Fruit fly (Drosophila melanogaster) whole organism, embryonic: ENCODE results near the gene CG10064.

Source experiments
- Antp ChIP-seq: fragments of 200-800 bp; sonication (Bioruptor generic); optimal IDR thresholded peaks from 3 replicates; lab custom pipeline; 2016; ENCODE audit warnings: missing biosample characterization, missing genetic modification characterization
- Atf6 ChIP-seq: fragments of 200-800 bp; sonication (Bioruptor generic); IDR thresholded peaks from 2 replicates; pipeline ENCODE4 v1.3.6; 2022; ENCODE audit warnings: missing biosample characterization, missing genetic modification characterization
- Bgb ChIP-seq: fragments of 200-800 bp; sonication (Bioruptor generic); IDR thresholded peaks from 2 replicates; pipeline ENCODE4 v1.3.6; 2022; ENCODE audit warnings: missing biosample characterization, missing genetic modification characterization; ENCODE audit not compliant: partially characterized antibody
- CG10147 ChIP-seq: fragments of 200-800 bp; sonication (Bioruptor generic); optimal IDR thresholded peaks from 2 replicates; lab custom pipeline; 2019; ENCODE audit warnings: missing biosample characterization, mild to moderate bottlenecking, missing genetic modification characterization, moderate library complexity
- CG10431 ChIP-seq: fragments of 200-800 bp; sonication (Bioruptor generic); optimal IDR thresholded peaks from 3 replicates; lab custom pipeline; 2018; ENCODE audit warnings: missing biosample characterization, mild to moderate bottlenecking, missing genetic modification characterization
- CG10654 ChIP-seq: fragments of 200-800 bp; sonication (Bioruptor generic); optimal IDR thresholded peaks from 2 replicates; lab custom pipeline; 2016; ENCODE audit warnings: missing biosample characterization, missing genetic modification characterization
- CG10979 ChIP-seq: fragments of 200-800 bp; sonication (Bioruptor generic); optimal IDR thresholded peaks from 2 replicates; lab custom pipeline; 2018; ENCODE audit warnings: missing biosample characterization, mild to moderate bottlenecking, missing genetic modification characterization, moderate library complexity
- CG11695 ChIP-seq: fragments of 200-800 bp; sonication (Bioruptor generic); IDR thresholded peaks from 3 replicates; pipeline ENCODE4 v1.3.6; 2022; ENCODE audit warnings: missing biosample characterization, missing genetic modification characterization
- CG12071 ChIP-seq: fragments of 200-800 bp; sonication (Bioruptor generic); optimal IDR thresholded peaks from 3 replicates; lab custom pipeline; 2018; ENCODE audit warnings: missing biosample characterization, mild to moderate bottlenecking, missing genetic modification characterization
- CG12391 ChIP-seq: fragments of 200-800 bp; sonication (Bioruptor generic); optimal IDR thresholded peaks from 3 replicates; lab custom pipeline; 2018; ENCODE audit warnings: missing biosample characterization, mild to moderate bottlenecking, missing genetic modification characterization, moderate library complexity
- CG15073 ChIP-seq: fragments of 200-800 bp; sonication (Bioruptor generic); optimal IDR thresholded peaks from 2 replicates; lab custom pipeline; 2016; ENCODE audit warnings: missing biosample characterization, missing genetic modification characterization
- CG15696 ChIP-seq: fragments of 200-800 bp; sonication (Bioruptor generic); optimal IDR thresholded peaks from 2 replicates; lab custom pipeline; 2019; ENCODE audit warnings: missing biosample characterization, mild to moderate bottlenecking, missing genetic modification characterization, moderate library complexity
- CG16813 ChIP-seq: fragments of 200-800 bp; sonication (Bioruptor generic); IDR thresholded peaks from 3 replicates; pipeline ENCODE4 v1.3.6; 2022; ENCODE audit warnings: missing biosample characterization, missing genetic modification characterization; ENCODE audit not compliant: partially characterized antibody
- CG17802 ChIP-seq: fragments of 200-800 bp; sonication (Bioruptor generic); optimal IDR thresholded peaks from 2 replicates; lab custom pipeline; 2018; ENCODE audit warnings: missing biosample characterization, mild to moderate bottlenecking, missing genetic modification characterization, moderate library complexity
- CG2199 ChIP-seq: fragments of 200-800 bp; sonication (Bioruptor generic); IDR thresholded peaks from 3 replicates; pipeline ENCODE4 v1.3.6; 2022; ENCODE audit warnings: missing biosample characterization, missing genetic modification characterization
- CG2202 ChIP-seq: fragments of 200-800 bp; sonication (Bioruptor generic); optimal IDR thresholded peaks from 2 replicates; lab custom pipeline; 2018; ENCODE audit warnings: missing biosample characterization, mild to moderate bottlenecking, missing genetic modification characterization
- CG2712 ChIP-seq: fragments of 200-800 bp; optimal IDR thresholded peaks from 3 replicates; lab custom pipeline; 2019; ENCODE audit warnings: missing biosample characterization, mild to moderate bottlenecking, missing genetic modification characterization, moderate library complexity
- CG6854 ChIP-seq: fragments of 200-800 bp; sonication (Bioruptor generic); optimal IDR thresholded peaks from 3 replicates; lab custom pipeline; 2017; ENCODE audit warnings: missing biosample characterization, mild to moderate bottlenecking, missing genetic modification characterization
- CG7928 ChIP-seq: fragments of 200-800 bp; sonication (Bioruptor generic); optimal IDR thresholded peaks from 2 replicates; lab custom pipeline; 2017; ENCODE audit warnings: missing biosample characterization, mild to moderate bottlenecking, missing genetic modification characterization
- CG8388 ChIP-seq: fragments of 200-800 bp; sonication (Bioruptor generic); optimal IDR thresholded peaks from 2 replicates; lab custom pipeline; 2019; ENCODE audit warnings: missing biosample characterization, mild to moderate bottlenecking, missing genetic modification characterization, moderate library complexity
- CTCF ChIP-seq: fragments of 200-800 bp; sonication (Bioruptor generic); optimal IDR thresholded peaks from 2 replicates; lab custom pipeline; 2017; ENCODE audit warnings: missing biosample characterization, mild to moderate bottlenecking, missing genetic modification characterization, moderate library complexity
- Dip2 ChIP-seq: fragments of 200-800 bp; sonication (Bioruptor generic); IDR thresholded peaks from 2 replicates; pipeline ENCODE4 v1.3.6; 2022; ENCODE audit warnings: missing biosample characterization, missing genetic modification characterization
- Eip74EF ChIP-seq, 2 experiments: fragments of 200-800 bp in 1 of 2; fragments of >200 bp in 1 of 2; sonication (Bioruptor generic) in 1 of 2; optimal IDR thresholded peaks; 2 replicates each; lab custom pipeline; 2017 to 2019; ENCODE audit warnings: missing biosample characterization in 2 of 2, missing genetic modification characterization in 2 of 2, mild to moderate bottlenecking in 1 of 2, moderate library complexity in 1 of 2
- HLH4C ChIP-seq: fragments of 200-800 bp; sonication (Bioruptor generic); IDR thresholded peaks from 3 replicates; pipeline ENCODE4 v1.3.6; 2022; ENCODE audit warnings: missing biosample characterization, missing genetic modification characterization; ENCODE audit not compliant: partially characterized antibody
- Hr78 ChIP-seq, 2 experiments: fragments of 200-800 bp in 1 of 2; fragments of >200 bp in 1 of 2; sonication (Bioruptor generic) in 1 of 2; optimal IDR thresholded peaks; 2 replicates each; lab custom pipeline; 2017 to 2019; ENCODE audit warnings: missing biosample characterization in 2 of 2, missing genetic modification characterization in 2 of 2, mild to moderate bottlenecking in 1 of 2, moderate library complexity in 1 of 2
- Mrtf ChIP-seq: fragments of 200-800 bp; sonication (Bioruptor generic); IDR thresholded peaks from 3 replicates; pipeline ENCODE4 v1.3.6; 2022; ENCODE audit warnings: missing biosample characterization, missing genetic modification characterization
- Myb ChIP-seq: fragments of 200-800 bp; sonication (Bioruptor generic); optimal IDR thresholded peaks from 2 replicates; lab custom pipeline; 2016; ENCODE audit warnings: missing biosample characterization, missing genetic modification characterization
- Neu2 ChIP-seq: fragments of 200-800 bp; sonication (Bioruptor generic); optimal IDR thresholded peaks from 3 replicates; lab custom pipeline; 2016; ENCODE audit warnings: missing biosample characterization, missing genetic modification characterization, borderline replicate concordance
- Opbp ChIP-seq: fragments of 200-800 bp; sonication (Bioruptor generic); IDR thresholded peaks from 3 replicates; pipeline ENCODE4 v1.3.6; 2022; ENCODE audit warnings: missing biosample characterization, missing genetic modification characterization; ENCODE audit not compliant: partially characterized antibody
- Sox102F ChIP-seq: fragments of 200-800 bp; sonication (Bioruptor generic); optimal IDR thresholded peaks from 2 replicates; lab custom pipeline; 2018; ENCODE audit warnings: missing biosample characterization, mild to moderate bottlenecking, missing genetic modification characterization, moderate library complexity
- Usf ChIP-seq: fragments of 200-800 bp; sonication (Bioruptor generic); optimal IDR thresholded peaks from 2 replicates; lab custom pipeline; 2017; ENCODE audit warnings: missing genotype, missing biosample characterization, missing genetic modification characterization
- ab ChIP-seq: fragments of 200-800 bp; sonication (Bioruptor generic); optimal IDR thresholded peaks from 2 replicates; lab custom pipeline; 2016; ENCODE audit warnings: missing biosample characterization, missing genetic modification characterization
- chinmo ChIP-seq: fragments of 200-800 bp; sonication (Bioruptor generic); IDR thresholded peaks from 4 replicates; pipeline ENCODE4 v1.3.6; 2022; ENCODE audit warnings: missing biosample characterization, missing genetic modification characterization; ENCODE audit not compliant: partially characterized antibody
- crol ChIP-seq: fragments of 200-800 bp; sonication (Bioruptor generic); IDR thresholded peaks from 2 replicates; pipeline ENCODE4 v1.3.6; 2022; ENCODE audit warnings: missing biosample characterization, missing genetic modification characterization
- danr ChIP-seq: fragments of 200-800 bp; sonication (Bioruptor generic); IDR thresholded peaks from 2 replicates; pipeline ENCODE4 v1.3.6; 2022; ENCODE audit warnings: missing biosample characterization, missing genetic modification characterization
- dmrt11E ChIP-seq: fragments of 200-800 bp; sonication (Bioruptor generic); optimal IDR thresholded peaks from 3 replicates; lab custom pipeline; 2018; ENCODE audit warnings: missing biosample characterization, mild to moderate bottlenecking, missing genetic modification characterization, moderate library complexity
- fru ChIP-seq: fragments of >200 bp; optimal IDR thresholded peaks from 2 replicates; lab custom pipeline; 2017
- fu2 ChIP-seq: fragments of 200-800 bp; sonication (Bioruptor generic); optimal IDR thresholded peaks from 2 replicates; lab custom pipeline; 2016; ENCODE audit warnings: missing biosample characterization, missing genetic modification characterization
- grn ChIP-seq: fragments of 200-800 bp; sonication (Bioruptor generic); optimal IDR thresholded peaks from 3 replicates; lab custom pipeline; 2017; ENCODE audit warnings: missing biosample characterization, missing genetic modification characterization
- hb ChIP-seq: fragments of 200-800 bp; sonication (Bioruptor generic); IDR thresholded peaks from 3 replicates; pipeline ENCODE4 v1.3.6; 2022; ENCODE audit warnings: missing biosample characterization, missing genetic modification characterization; ENCODE audit not compliant: partially characterized antibody
- inv ChIP-seq: fragments of 200-800 bp; sonication (Bioruptor generic); IDR thresholded peaks from 2 replicates; pipeline ENCODE4 v1.3.6; 2022; ENCODE audit warnings: missing biosample characterization, missing genetic modification characterization; ENCODE audit not compliant: partially characterized antibody
- lov ChIP-seq, 2 experiments: fragments of 200-800 bp in 1 of 2; fragments of >200 bp in 1 of 2; sonication (Bioruptor generic) in 1 of 2; IDR thresholded peaks in 1 of 2; optimal IDR thresholded peaks in 1 of 2; 2 replicates in 1 of 2; 3 replicates in 1 of 2; pipeline versions ENCODE4 v1.3.6 to Lab custom; 2017 to 2022; ENCODE audit warnings: missing biosample characterization in 1 of 2, missing genetic modification characterization in 1 of 2
- prd ChIP-seq, 3 experiments: fragments of >200 bp in 2 of 3; fragments of 200-800 bp in 1 of 3; sonication (Bioruptor generic) in 1 of 3; optimal IDR thresholded peaks in 2 of 3; IDR thresholded peaks in 1 of 3; 2 replicates in 2 of 3; 3 replicates in 1 of 3; pipeline versions ENCODE4 v1.3.6 to Lab custom; 2017 to 2022; ENCODE audit warnings: missing biosample characterization in 1 of 3, missing genetic modification characterization in 1 of 3
- tin ChIP-seq: fragments of 200-800 bp; sonication (Bioruptor generic); optimal IDR thresholded peaks from 3 replicates; lab custom pipeline; 2016; ENCODE audit warnings: missing biosample characterization, missing genetic modification characterization
- ttk ChIP-seq: fragments of 200-800 bp; sonication (Bioruptor generic); IDR thresholded peaks from 2 replicates; pipeline ENCODE4 v2.1.2; 2022; ENCODE audit warnings: missing biosample characterization, missing genetic modification characterization
- tx ChIP-seq: fragments of 200-800 bp; sonication (Bioruptor generic); optimal IDR thresholded peaks from 2 replicates; lab custom pipeline; 2016; ENCODE audit warnings: missing biosample characterization, missing genetic modification characterization
- vvl ChIP-seq: fragments of 200-800 bp; sonication (Bioruptor generic); IDR thresholded peaks from 2 replicates; pipeline ENCODE4 v1.3.6; 2022; ENCODE audit warnings: missing biosample characterization, missing genetic modification characterization
- z ChIP-seq: fragments of 200-800 bp; sonication (Bioruptor generic); IDR thresholded peaks from 3 replicates; pipeline ENCODE4 v1.3.6; 2022; ENCODE audit warnings: missing biosample characterization, missing genetic modification characterization

The CG10064 gene

dm6 chr3L:6925843-6926242 is 41.9 kb downstream of the CG10064 start (continued):
- no peak for TF ChIP-seq HLH4C (GFP tag; lab: Robert Waterston, UW)
- TF ChIP-seq CG8388 (GFP tag; lab: Kevin White, UChicago): no peak
- TF ChIP-seq CG10979 (tag; lab: Kevin White, UChicago): no peak
- no peak for TF ChIP-seq ab (GFP tag; lab: Kevin White, UChicago)
- TF ChIP-seq Usf (GFP tag; lab: Kevin White, UChicago): no peak
- TF ChIP-seq danr (GFP tag; lab: Robert Waterston, UW): no peak
- TF ChIP-seq CTCF (GFP tag; lab: Kevin White, UChicago): peak; percentile 48
- TF ChIP-seq CG2199 (GFP tag; lab: Robert Waterston, UW): peak; percentile 70; the same call in 1 of the 3 replicates
- no peak for TF ChIP-seq dmrt11E (tag; lab: Kevin White, UChicago)
- no peak for TF ChIP-seq prd (optimal IDR thresholded peaks at IDR 0.05; lab: Kevin White, UChicago)
- TF ChIP-seq prd (GFP tag; IDR thresholded peaks at IDR 0.05; lab: Robert Waterston, UW): 0 out of 3 replicates have a peak, but pooled peaks have one; percentile 7
- no peak for TF ChIP-seq tin
- TF ChIP-seq hb (GFP tag; lab: Robert Waterston, UW): no peak
- TF ChIP-seq Opbp (GFP tag; lab: Robert Waterston, UW): 0 out of 3 replicates have a peak, but pooled peaks have one; percentile 40
- TF ChIP-seq CG10431 (GFP tag; lab: Kevin White, UChicago): peak; percentile 26

DNA sequence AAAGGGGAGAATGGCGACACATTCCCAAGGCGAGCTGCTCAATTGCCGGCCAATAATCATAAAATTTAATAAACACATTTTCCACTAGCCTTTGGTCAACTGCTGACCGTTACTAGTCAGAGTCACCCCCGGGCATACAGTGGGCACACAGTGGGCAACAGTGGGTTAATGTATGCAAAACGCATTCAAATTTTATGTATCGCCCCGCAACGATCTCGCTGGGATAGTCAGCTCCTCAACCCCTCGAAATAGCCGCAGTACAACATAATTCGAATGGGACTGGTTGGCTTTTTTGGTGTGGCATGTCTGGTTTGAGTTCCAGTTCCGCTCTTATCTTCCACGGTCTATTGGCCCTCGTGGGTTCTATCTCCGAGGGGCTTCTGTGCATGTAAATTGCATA is 48.5 kb downstream of the CG10064 start:
- TF ChIP-seq ttk (GFP tag; lab: Robert Waterston, UW): 0 out of 2 replicates have a peak, but pooled peaks have one; percentile 15
- TF ChIP-seq Sox102F (GFP tag; lab: Kevin White, UChicago): no peak
- no peak for TF ChIP-seq Mrtf (GFP tag; lab: Robert Waterston, UW)
- 0 out of 2 replicates have a peak, but pooled peaks have one; percentile 24 for TF ChIP-seq crol (GFP tag; lab: Robert Waterston, UW)
- no peak for TF ChIP-seq inv (GFP tag; lab: Robert Waterston, UW)
- TF ChIP-seq CG10147 (GFP tag; lab: Kevin White, UChicago): no peak
- TF ChIP-seq CG12071 (GFP tag; lab: Kevin White, UChicago): no peak
- TF ChIP-seq CG11695 (GFP tag; lab: Robert Waterston, UW): no peak
- no peak for TF ChIP-seq CG15696 (tag; lab: Kevin White, UChicago)
- no peak for TF ChIP-seq lov (optimal IDR thresholded peaks at IDR 0.05; lab: Kevin White, UChicago)
- no peak for TF ChIP-seq lov (GFP tag; IDR thresholded peaks at IDR 0.05; lab: Robert Waterston, UW)
- no peak for TF ChIP-seq tx
- no peak for TF ChIP-seq CG7928
- no peak for TF ChIP-seq CG17802 (tag; lab: Kevin White, UChicago)
- no peak for TF ChIP-seq z
- TF ChIP-seq CG2712: no peak
- no peak for TF ChIP-seq CG6854 (GFP tag; lab: Kevin White, UChicago)
- no peak for TF ChIP-seq CG10654
- TF ChIP-seq Bgb (GFP tag; lab: Robert Waterston, UW): no peak
- no peak for TF ChIP-seq CG16813
- no peak for TF ChIP-seq Neu2
- peak; percentile 72 for TF ChIP-seq grn (GFP tag; lab: Kevin White, UChicago)
- TF ChIP-seq CG12391 (tag; lab: Kevin White, UChicago): no peak
- no peak for TF ChIP-seq Atf6 (GFP tag; lab: Robert Waterston, UW)
- peak; percentile 95 for TF ChIP-seq vvl (GFP tag; lab: Robert Waterston, UW)
- TF ChIP-seq fru (lab: Kevin White, UChicago): no peak
- no peak for TF ChIP-seq Dip2 (GFP tag; lab: Robert Waterston, UW)
- peak in 1 of 2 experiments; percentile 13 for TF ChIP-seq Hr78 (GFP tag; optimal IDR thresholded peaks at IDR 0.05; lab: Kevin White, UChicago)
- TF ChIP-seq CG2202 (tag; lab: Kevin White, UChicago): no peak
- no peak for TF ChIP-seq fu2
- TF ChIP-seq Myb (GFP tag; lab: Kevin White, UChicago): no peak
- no peak for TF ChIP-seq Antp
- no peak for TF ChIP-seq CG15073 (GFP tag; lab: Kevin White, UChicago)
- TF ChIP-seq chinmo (GFP tag; lab: Robert Waterston, UW): 0 out of 4 replicates have a peak, but pooled peaks have one; percentile 7
- no peak for TF ChIP-seq Eip74EF (GFP tag; optimal IDR thresholded peaks at IDR 0.05; lab: Kevin White, UChicago)
